Worm (Caenorhabditis elegans) whole organism, young adult: ENCODE measurements around the gene Y71H2AM.1.

Experiments
- akir-1 ChIP-seq: fragments of 200-800 bp; sonication (Bioruptor generic); optimal IDR thresholded peaks from 2 replicates; lab custom pipeline; 2018; ENCODE audit warnings: mild to moderate bottlenecking, missing genetic modification characterization, moderate library complexity, missing compliant biosample characterization
- ama-1 ChIP-seq, 3 experiments: fragments of 150-350 bp in 1 of 3; sonication (generic microtip) in 2 of 3; optimal IDR thresholded peaks; 2 replicates each; lab custom pipeline; 2014 to 2018; ENCODE audit warnings: missing biosample characterization in 2 of 3, missing genetic modification characterization in 2 of 3, missing genetic modification reagents in 2 of 3
- bed-1 ChIP-seq: fragments of 200-800 bp; sonication (Bioruptor generic); IDR thresholded peaks from 2 replicates; pipeline ENCODE4 v1.3.6; 2022; ENCODE audit warnings: missing genetic modification reagents, missing genetic modification characterization, missing compliant biosample characterization
- let-607 ChIP-seq, 2 experiments: fragments of 200-800 bp in 1 of 2; sonication (Bioruptor generic) in 1 of 2; sonication (generic microtip) in 1 of 2; optimal IDR thresholded peaks; 2 replicates each; lab custom pipeline; 2016 to 2018; ENCODE audit warnings: mild to moderate bottlenecking in 2 of 2, missing compliant biosample characterization in 2 of 2, missing genetic modification characterization in 2 of 2, moderate library complexity in 2 of 2, missing genotype in 1 of 2

DNA sequence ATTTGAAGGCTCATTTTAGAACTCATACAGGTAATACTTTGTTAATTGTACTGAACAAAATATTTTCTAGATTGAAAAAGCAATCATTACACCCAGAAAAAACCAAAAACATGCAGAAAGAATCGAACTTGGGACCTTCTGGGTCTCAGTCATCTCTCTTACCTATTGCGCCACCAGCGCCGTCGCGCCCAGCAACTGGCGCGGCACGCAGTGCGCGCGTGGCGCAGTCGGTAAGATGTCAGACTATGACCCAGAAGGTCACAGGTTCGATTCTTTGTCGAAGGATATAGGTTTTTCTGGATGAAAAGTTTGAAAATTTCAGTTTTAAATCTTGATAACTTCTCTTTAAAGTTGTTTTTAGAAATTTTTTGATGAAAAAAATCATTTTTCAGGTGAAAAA lies 52.8 kb downstream of the Y71H2AM.1 start:
- TF ChIP-seq let-607 (tag; optimal IDR thresholded peaks at IDR 0.05; lab: Kevin White, UChicago), result no peak
- TF ChIP-seq bed-1 (GFP tag; lab: Robert Waterston, UW), result no peak
- TF ChIP-seq ama-1 (optimal IDR thresholded peaks at IDR 0.05; lab: Kevin White, UChicago), result no peak
- no peak for TF ChIP-seq ama-1 (GFP tag; optimal IDR thresholded peaks at IDR 0.05; lab: Kevin White, UChicago)
- TF ChIP-seq akir-1 (GFP tag; lab: Kevin White, UChicago), result no peak
